Worm (Caenorhabditis elegans): Measurements from ENCODE around the gene C31H1.2.
A peak's percentile ranks its signal among the peaks of the same experiment; 100 is the strongest.

Gene C31H1.2

DNA sequence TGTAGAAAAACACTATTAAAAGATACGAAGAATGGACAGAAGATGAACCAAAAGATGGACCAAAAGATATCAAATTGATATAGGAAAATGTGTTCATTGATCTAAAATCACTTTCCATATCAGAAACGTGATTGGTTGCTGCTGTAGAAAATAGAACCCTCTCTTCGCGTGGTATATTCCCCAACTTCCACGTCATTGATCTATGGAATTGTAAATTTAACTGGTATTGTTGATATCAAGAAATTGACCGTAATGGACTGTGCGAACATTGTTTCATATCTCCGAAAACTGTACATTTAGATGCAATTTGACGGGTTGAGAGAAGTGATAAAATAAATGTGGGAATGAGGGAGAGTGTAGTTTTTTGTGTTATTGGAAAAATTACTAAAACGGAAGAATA, 26.7 kb upstream of the C31H1.2 start:
- peak in 1 of 2 experiments; percentile 81 for TF ChIP-seq mdl-1 (tag; optimal IDR thresholded peaks at IDR 0.05)
- TF ChIP-seq dve-1 (tag; optimal IDR thresholded peaks at IDR 0.05; ENCODE audit: insufficient read depth) = peak; percentile 59
- peak; percentile 22 for TF ChIP-seq nhr-102 (tag; optimal IDR thresholded peaks at IDR 0.05)
- peak; percentile 44 for TF ChIP-seq nhr-48 (tag; optimal IDR thresholded peaks at IDR 0.05)
- TF ChIP-seq hlh-30 (tag; optimal IDR thresholded peaks at IDR 0.05; ENCODE audit: insufficient read depth) = peak; percentile 65
- peak in 1 of 2 experiments; percentile 95 for TF ChIP-seq unc-62 (GFP tag; optimal IDR thresholded peaks at IDR 0.05 in 1 of 2)
- TF ChIP-seq unc-62 (tag; optimal IDR thresholded peaks at IDR 0.05) = no peak
- no peak for TF ChIP-seq ceh-32 (tag; optimal IDR thresholded peaks at IDR 0.05; ENCODE audit: poor library complexity)
- peak; percentile 92 for TF ChIP-seq nhr-28 (tag; optimal IDR thresholded peaks at IDR 0.05)
- TF ChIP-seq madf-5 (GFP tag; IDR thresholded peaks at IDR 0.05) = no peak
- TF ChIP-seq mep-1 (tag; optimal IDR thresholded peaks at IDR 0.05) = peak; percentile 27
- peak; percentile 21 for TF ChIP-seq dpl-1 (GFP tag; optimal IDR thresholded peaks at IDR 0.05)
- TF ChIP-seq cey-2 (tag; optimal IDR thresholded peaks at IDR 0.05; ENCODE audit: borderline replicate concordance, insufficient read depth) = peak; percentile 14
- TF ChIP-seq ZK337.2 (GFP tag; IDR thresholded peaks at IDR 0.05) = no peak
- TF ChIP-seq dmd-6 (GFP tag; IDR thresholded peaks at IDR 0.05) = peak; percentile 79
- no peak for TF ChIP-seq Y75B8A.6 (GFP tag; IDR thresholded peaks at IDR 0.05)
- TF ChIP-seq F49E8.2 (tag; optimal IDR thresholded peaks at IDR 0.05; ENCODE audit: borderline replicate concordance) = no peak
- peak; percentile 75 for TF ChIP-seq hlh-11 (tag; optimal IDR thresholded peaks at IDR 0.05)
- peak; percentile 37 for TF ChIP-seq gei-8 (GFP tag; optimal IDR thresholded peaks at IDR 0.05)
- TF ChIP-seq daf-16 (GFP tag; optimal IDR thresholded peaks at IDR 0.05) = no peak
- peak; percentile 68 for TF ChIP-seq daf-16 (tag; optimal IDR thresholded peaks at IDR 0.05)
- peak; percentile 73 for TF ChIP-seq mxl-3 (GFP tag; optimal IDR thresholded peaks at IDR 0.05)
- 0 out of 2 replicates have a peak, but pooled peaks have one; percentile 21 for TF ChIP-seq ceh-20 (GFP tag; IDR thresholded peaks at IDR 0.05)
- TF ChIP-seq pqm-1 (tag; optimal IDR thresholded peaks at IDR 0.05) = no peak
- peak; percentile 14 to 66 for TF ChIP-seq lsy-2 (tag; optimal IDR thresholded peaks at IDR 0.05)

DNA sequence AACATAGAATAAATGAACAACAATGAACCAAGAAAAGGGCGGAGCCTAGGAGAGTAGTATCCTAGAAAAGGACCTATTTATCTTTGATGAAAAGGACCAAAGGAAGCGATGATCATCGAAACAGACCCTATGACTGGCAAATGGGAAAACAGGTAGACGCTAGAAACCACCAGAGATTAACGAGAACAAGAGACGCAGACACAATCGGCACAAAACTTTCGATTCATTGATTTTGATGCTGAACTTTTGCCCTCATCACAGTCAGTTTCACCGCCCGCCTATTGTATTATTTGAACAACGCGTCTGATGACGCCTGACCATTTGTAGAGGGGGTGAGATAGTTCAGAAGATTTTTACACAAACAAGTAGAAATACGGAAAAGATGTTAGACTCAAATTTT, 25.4 kb upstream of the C31H1.2 start:
- peak; percentile 39 for TF ChIP-seq dve-1 (tag; optimal IDR thresholded peaks at IDR 0.05; ENCODE audit: insufficient read depth)
- TF ChIP-seq mdl-1 (tag; optimal IDR thresholded peaks at IDR 0.05) = peak in 1 of 2 experiments; percentile 11
- no peak for TF ChIP-seq F49E8.2 (tag; optimal IDR thresholded peaks at IDR 0.05; ENCODE audit: borderline replicate concordance)
- peak; percentile 69 for TF ChIP-seq nhr-28 (tag; optimal IDR thresholded peaks at IDR 0.05)
- TF ChIP-seq F10B5.3 (tag; optimal IDR thresholded peaks at IDR 0.05) = no peak
- TF ChIP-seq ztf-11 (tag; optimal IDR thresholded peaks at IDR 0.05) = no peak
- TF ChIP-seq hlh-11 (tag; optimal IDR thresholded peaks at IDR 0.05) = peak; percentile 43
- TF ChIP-seq T20F7.1 (GFP tag; optimal IDR thresholded peaks at IDR 0.05) = no peak
- TF ChIP-seq zfp-3 (GFP tag; conservative IDR thresholded peaks at IDR 0.05) = no peak
- no peak for TF ChIP-seq aly-2 (tag; optimal IDR thresholded peaks at IDR 0.05)
- TF ChIP-seq mep-1 (tag; optimal IDR thresholded peaks at IDR 0.05) = peak; percentile 21
- peak; percentile 64 for TF ChIP-seq hlh-30 (tag; optimal IDR thresholded peaks at IDR 0.05; ENCODE audit: insufficient read depth)
- TF ChIP-seq ceh-28 (tag; optimal IDR thresholded peaks at IDR 0.05) = no peak
- no peak for TF ChIP-seq sdz-12 (GFP tag; optimal IDR thresholded peaks at IDR 0.05)
- TF ChIP-seq spr-1 (tag; optimal IDR thresholded peaks at IDR 0.05) = no peak
- TF ChIP-seq daf-12 (tag; optimal IDR thresholded peaks at IDR 0.05) = no peak
- TF ChIP-seq pqm-1 (tag; optimal IDR thresholded peaks at IDR 0.05) = no peak
- TF ChIP-seq Y75B8A.6 (GFP tag; IDR thresholded peaks at IDR 0.05) = no peak
- peak; percentile 29; the same call in 1 of the 2 replicates for TF ChIP-seq hmg-1.1 (GFP tag; IDR thresholded peaks at IDR 0.05)
- TF ChIP-seq dmd-6 (GFP tag; IDR thresholded peaks at IDR 0.05) = peak; percentile 27; the same call in 1 of the 2 replicates
- no peak for TF ChIP-seq madf-5 (GFP tag; IDR thresholded peaks at IDR 0.05)
- no peak for TF ChIP-seq ceh-62 (tag; optimal IDR thresholded peaks at IDR 0.05)
- TF ChIP-seq rbr-2 (tag; optimal IDR thresholded peaks at IDR 0.05) = no peak
- no peak for TF ChIP-seq zag-1 (tag; optimal IDR thresholded peaks at IDR 0.05)
- no peak for TF ChIP-seq fos-1 (tag; optimal IDR thresholded peaks at IDR 0.05)
- TF ChIP-seq mdt-29 (GFP tag; IDR thresholded peaks at IDR 0.05) = no peak
